Fruit fly (Drosophila melanogaster) whole organism, wandering third instar larva: Measurements from ENCODE around the gene Gr8a.

Experiments
- CG32264 ChIP-seq: fragments of 200-800 bp; sonication (Bioruptor generic); optimal IDR thresholded peaks from 2 replicates; lab custom pipeline; 2016; ENCODE audit warnings: missing biosample characterization, missing genetic modification characterization
- CG9705 ChIP-seq: fragments of 200-800 bp; sonication (Bioruptor generic); optimal IDR thresholded peaks from 2 replicates; lab custom pipeline; 2018; ENCODE audit warnings: missing biosample characterization, mild to moderate bottlenecking, missing genetic modification characterization
- Dfd ChIP-seq: fragments of >200 bp; optimal IDR thresholded peaks from 2 replicates; lab custom pipeline; 2017; ENCODE audit warnings: missing biosample characterization, missing genetic modification characterization
- Dif ChIP-seq: fragments of 200-275, 200-300 bp; sonication (Bioruptor generic); optimal IDR thresholded peaks from 2 replicates; lab custom pipeline; 2018; ENCODE audit warnings: missing biosample characterization, missing genetic modification characterization; ENCODE audit not compliant: partially characterized antibody
- HLH106 ChIP-seq: fragments of 200-800 bp; optimal IDR thresholded peaks from 3 replicates; lab custom pipeline; 2019; ENCODE audit warnings: missing biosample characterization, mild to moderate bottlenecking, missing genetic modification characterization, moderate library complexity
- Hnf4 ChIP-seq: fragments of 200-800 bp; sonication (Bioruptor generic); optimal IDR thresholded peaks from 2 replicates; lab custom pipeline; 2016; ENCODE audit warnings: missing biosample characterization, mild to moderate bottlenecking, missing genetic modification characterization
- Hr83 ChIP-seq: fragments of 200-300 bp; sonication (Bioruptor generic); optimal IDR thresholded peaks from 2 replicates; lab custom pipeline; 2016; ENCODE audit warnings: missing biosample characterization, mild to moderate bottlenecking, missing genetic modification characterization, moderate library complexity; ENCODE audit not compliant: poor library complexity, severe bottlenecking
- Mio ChIP-seq: sonication (Bioruptor generic); optimal IDR thresholded peaks from 2 replicates; lab custom pipeline; 2016; ENCODE audit warnings: missing biosample characterization, missing genetic modification characterization
- Myc ChIP-seq: fragments of >200 bp; optimal IDR thresholded peaks from 2 replicates; lab custom pipeline; 2017
- N ChIP-seq: fragments of >200 bp; optimal IDR thresholded peaks from 2 replicates; lab custom pipeline; 2018; ENCODE audit warnings: missing biosample characterization, missing external identifiers, missing genetic modification characterization
- OdsH ChIP-seq: fragments of 200-800 bp; sonication (Bioruptor generic); optimal IDR thresholded peaks from 2 replicates; lab custom pipeline; 2016; ENCODE audit warnings: missing biosample characterization, mild to moderate bottlenecking, missing genetic modification characterization
- Rel ChIP-seq, 2 experiments: fragments of 200-800 bp; sonication (Bioruptor generic) in 1 of 2; optimal IDR thresholded peaks; 2 replicates in 1 of 2; 3 replicates in 1 of 2; lab custom pipeline; 2016 to 2019; ENCODE audit warnings: mild to moderate bottlenecking in 2 of 2, missing biosample characterization in 2 of 2, missing genetic modification characterization in 2 of 2, moderate library complexity in 1 of 2
- Sp1 ChIP-seq: fragments of 200-800 bp; sonication (Bioruptor generic); optimal IDR thresholded peaks from 3 replicates; lab custom pipeline; 2019; ENCODE audit warnings: missing biosample characterization, mild to moderate bottlenecking, missing genetic modification characterization, moderate library complexity
- Vsx2 ChIP-seq: fragments of 200-300, 225-300 bp; sonication (Bioruptor generic); optimal IDR thresholded peaks from 2 replicates; lab custom pipeline; 2018; ENCODE audit warnings: missing biosample characterization, missing genetic modification characterization; ENCODE audit not compliant: partially characterized antibody
- br ChIP-seq: fragments of 200-800 bp; sonication (Bioruptor generic); optimal IDR thresholded peaks from 2 replicates; lab custom pipeline; 2016; ENCODE audit warnings: missing biosample characterization, missing genetic modification characterization
- brk ChIP-seq: fragments of 200-800 bp; sonication (Bioruptor generic); optimal IDR thresholded peaks from 2 replicates; lab custom pipeline; 2016; ENCODE audit warnings: missing biosample characterization, mild to moderate bottlenecking, missing genetic modification characterization
- dmrt93B ChIP-seq: fragments of 200-800 bp; sonication (Bioruptor generic); optimal IDR thresholded peaks from 2 replicates; lab custom pipeline; 2018; ENCODE audit warnings: missing biosample characterization, mild to moderate bottlenecking, missing genetic modification characterization
- dsf ChIP-seq: sonication (Bioruptor generic); optimal IDR thresholded peaks from 2 replicates; lab custom pipeline; 2016; ENCODE audit warnings: missing biosample characterization, missing genetic modification characterization, borderline replicate concordance
- ey ChIP-seq: fragments of 200-800 bp; sonication (Bioruptor generic); optimal IDR thresholded peaks from 2 replicates; lab custom pipeline; 2016; ENCODE audit warnings: missing biosample characterization, missing genetic modification characterization
- foxo ChIP-seq, 2 experiments: fragments of 200-800 bp; sonication (Bioruptor generic); optimal IDR thresholded peaks; 2 replicates in 1 of 2; 3 replicates in 1 of 2; lab custom pipeline; 2016 to 2017; ENCODE audit warnings: missing biosample characterization in 2 of 2, missing genetic modification characterization in 2 of 2
- fru ChIP-seq: fragments of 200-800 bp; sonication (Bioruptor generic); optimal IDR thresholded peaks from 3 replicates; lab custom pipeline; 2016; ENCODE audit warnings: missing biosample characterization, mild to moderate bottlenecking, missing genetic modification characterization
- h ChIP-seq: fragments of 200-800 bp; sonication (Bioruptor generic); optimal IDR thresholded peaks from 3 replicates; lab custom pipeline; 2016; ENCODE audit warnings: missing biosample characterization, mild to moderate bottlenecking, missing genetic modification characterization
- jim ChIP-seq: fragments of 175-275, 200-325 bp; sonication (Bioruptor generic); optimal IDR thresholded peaks from 2 replicates; lab custom pipeline; 2016; ENCODE audit warnings: missing biosample characterization, mild to moderate bottlenecking, missing genetic modification characterization
- pan ChIP-seq: fragments of >200 bp; optimal IDR thresholded peaks from 2 replicates; lab custom pipeline; 2017
- psq ChIP-seq: fragments of 200-800 bp; sonication (Bioruptor generic); optimal IDR thresholded peaks from 3 replicates; lab custom pipeline; 2017; ENCODE audit warnings: missing biosample characterization, mild to moderate bottlenecking, missing genetic modification characterization, moderate library complexity
- rgr ChIP-seq: fragments of 200-800 bp; sonication (Bioruptor generic); optimal IDR thresholded peaks from 3 replicates; lab custom pipeline; 2016; ENCODE audit warnings: missing biosample characterization, mild to moderate bottlenecking, missing genetic modification characterization
- sage ChIP-seq: fragments of 200-800 bp; sonication (Bioruptor generic); optimal IDR thresholded peaks from 2 replicates; lab custom pipeline; 2016; ENCODE audit warnings: missing biosample characterization, mild to moderate bottlenecking, missing genetic modification characterization
- tai ChIP-seq: sonication (Bioruptor generic); optimal IDR thresholded peaks from 2 replicates; lab custom pipeline; 2016; ENCODE audit warnings: missing biosample characterization, missing genetic modification characterization
- usp ChIP-seq: fragments of >200 bp; optimal IDR thresholded peaks from 2 replicates; lab custom pipeline; 2017; ENCODE audit warnings: missing biosample characterization, missing genetic modification characterization

Gr8a gene

dm6 chrX:9214576-9214975 lies 12.4 kb upstream of the Gr8a start, which contains the start of gene Obp8a:
Obp8a (plus strand) TSS chrX:9214876.
- TF ChIP-seq fru (GFP tag; lab: Kevin White, UChicago) (no peak), Mio (GFP tag; lab: Kevin White, UChicago) (no peak), foxo (GFP tag; optimal IDR thresholded peaks at IDR 0.05; lab: Kevin White, UChicago) (no peak), dsf (GFP tag; lab: Kevin White, UChicago) (no peak), Hnf4 (GFP tag; lab: Kevin White, UChicago) (no peak), Vsx2 (no peak), Dfd (GFP tag; lab: Kevin White, UChicago) (no peak), OdsH (no peak), brk (GFP tag; lab: Kevin White, UChicago) (no peak), CG32264 (GFP tag; lab: Kevin White, UChicago) (no peak), pan (lab: Kevin White, UChicago) (no peak), sage (GFP tag; lab: Kevin White, UChicago) (no peak), Rel (GFP tag; optimal IDR thresholded peaks at IDR 0.05; lab: Kevin White, UChicago) (no peak), Rel (tag; optimal IDR thresholded peaks at IDR 0.05; lab: Kevin White, UChicago) (no peak), CG9705 (GFP tag; lab: Kevin White, UChicago) (no peak), rgr (no peak), h (GFP tag; lab: Kevin White, UChicago) (no peak), dmrt93B (no peak), usp (no peak)
- TF ChIP-seq, all 38 proteins: peak for 0

dm6 chrX:9215485-9215884 lies 11.5 kb upstream of the Gr8a start, which contains the start of gene CG15368:
CG15368 (plus strand) TSS chrX:9215785.
- no peak for TF ChIP-seq ey
- TF ChIP-seq Sp1 (GFP tag; lab: Kevin White, UChicago): no peak
- no peak for TF ChIP-seq N
- TF ChIP-seq, all 38 proteins: peak for 0

- no peak for TF ChIP-seq Dif (GFP tag; lab: Kevin White, UChicago)
- no peak for TF ChIP-seq pan (lab: Kevin White, UChicago)
- TF ChIP-seq Hr83 (GFP tag; lab: Kevin White, UChicago): no peak
- no peak for TF ChIP-seq Myc
- no peak for TF ChIP-seq fru (GFP tag; lab: Kevin White, UChicago)
- no peak for TF ChIP-seq Rel (GFP tag; optimal IDR thresholded peaks at IDR 0.05; lab: Kevin White, UChicago)
- TF ChIP-seq Rel (tag; optimal IDR thresholded peaks at IDR 0.05; lab: Kevin White, UChicago): no peak
- no peak for TF ChIP-seq jim (GFP tag; lab: Kevin White, UChicago)
- TF ChIP-seq usp: no peak
- TF ChIP-seq HLH106 (tag; lab: Kevin White, UChicago): no peak
These were observed 10.4 kb upstream of the Gr8a start, which contains the start of gene CG15369 for dm6 chrX:9216572-9216971. CG15369 (plus strand) TSS chrX:9216872.

- TF ChIP-seq CG9705 (GFP tag; lab: Kevin White, UChicago) (no peak), Dif (GFP tag; lab: Kevin White, UChicago) (no peak), foxo (GFP tag; optimal IDR thresholded peaks at IDR 0.05; lab: Kevin White, UChicago) (peak in 1 of 2 experiments; percentile 3), ey (no peak)
These were observed 6.5 kb upstream of the Gr8a start for dm6 chrX:9220434-9220833.

dm6 chrX:9223182-9223581 lies 3.8 kb upstream of the Gr8a start, which contains the start of gene t:
t (minus strand) TSS chrX:9223257.
- no peak for TF ChIP-seq brk (GFP tag; lab: Kevin White, UChicago)
- TF ChIP-seq, all 38 proteins: peak for 0

dm6 chrX:9224423-9224822 lies 2.5 kb upstream of the Gr8a start:
- TF ChIP-seq psq (GFP tag; lab: Kevin White, UChicago) (no peak), fru (GFP tag; lab: Kevin White, UChicago) (no peak), tai (GFP tag; lab: Kevin White, UChicago) (no peak), br (GFP tag; lab: Kevin White, UChicago) (no peak), Mio (GFP tag; lab: Kevin White, UChicago) (no peak), ey (no peak), CG9705 (GFP tag; lab: Kevin White, UChicago) (no peak)
- TF ChIP-seq, all 38 proteins: peak for 0
